Fruit fly (Drosophila melanogaster) whole organism, embryonic: ENCODE results near the gene mtsh.

Experiments used
- Asciz ChIP-seq: fragments of 200-800 bp; sonication (Bioruptor generic); optimal IDR thresholded peaks from 2 replicates; lab custom pipeline; 2017; ENCODE audit warnings: missing biosample characterization, mild to moderate bottlenecking, missing genetic modification characterization, missing genetic modification reagents
- Blimp-1 ChIP-seq: fragments of 200-800 bp; sonication (Bioruptor generic); optimal IDR thresholded peaks from 3 replicates; lab custom pipeline; 2018; ENCODE audit warnings: missing biosample characterization, missing genetic modification characterization, mild to moderate bottlenecking, moderate library complexity, missing genetic modification reagents
- CG11723 ChIP-seq: fragments of 200-800 bp; sonication (Bioruptor generic); optimal IDR thresholded peaks from 2 replicates; lab custom pipeline; 2017; ENCODE audit warnings: missing biosample characterization, mild to moderate bottlenecking, missing genetic modification characterization
- CG12769 ChIP-seq: fragments of 200-800 bp; sonication (Bioruptor generic); optimal IDR thresholded peaks from 2 replicates; lab custom pipeline; 2019; ENCODE audit warnings: missing biosample characterization, mild to moderate bottlenecking, missing genetic modification characterization, moderate library complexity
- CG14014 ChIP-seq: fragments of 200-800 bp; sonication (Bioruptor generic); IDR thresholded peaks from 2 replicates; pipeline ENCODE4 v1.3.6; 2022; ENCODE audit warnings: missing biosample characterization, missing genetic modification characterization
- CG2120 ChIP-seq: fragments of 200-800 bp; sonication (Bioruptor generic); optimal IDR thresholded peaks from 3 replicates; lab custom pipeline; 2016; ENCODE audit warnings: missing biosample characterization, missing genetic modification characterization
- CG4328 ChIP-seq: fragments of 200-800 bp; sonication (Bioruptor generic); optimal IDR thresholded peaks from 3 replicates; lab custom pipeline; 2017; ENCODE audit warnings: missing biosample characterization, missing genetic modification reagents, missing genetic modification characterization
- CG4424 ChIP-seq: fragments of 200-800 bp; sonication (Bioruptor generic); optimal IDR thresholded peaks from 3 replicates; lab custom pipeline; 2016; ENCODE audit warnings: missing biosample characterization, missing genetic modification characterization
- CG4820 ChIP-seq: fragments of 200-800 bp; sonication (Bioruptor generic); optimal IDR thresholded peaks from 3 replicates; lab custom pipeline; 2016; ENCODE audit warnings: missing biosample characterization, missing genetic modification characterization
- CG7987 ChIP-seq: fragments of 200-800 bp; sonication (Bioruptor generic); optimal IDR thresholded peaks from 2 replicates; lab custom pipeline; 2018; ENCODE audit warnings: missing biosample characterization, mild to moderate bottlenecking, missing genetic modification characterization, moderate library complexity
- CG8359 ChIP-seq: fragments of 200-800 bp; sonication (Bioruptor generic); optimal IDR thresholded peaks from 2 replicates; lab custom pipeline; 2017; ENCODE audit warnings: missing biosample characterization, mild to moderate bottlenecking, missing genetic modification characterization, borderline replicate concordance
- CG8944 ChIP-seq: fragments of 200-800 bp; sonication (Bioruptor generic); optimal IDR thresholded peaks from 3 replicates; lab custom pipeline; 2016; ENCODE audit warnings: missing biosample characterization, missing genetic modification characterization
- CG9817 ChIP-seq: fragments of 200-800 bp; sonication (Bioruptor generic); optimal IDR thresholded peaks from 2 replicates; lab custom pipeline; 2018; ENCODE audit warnings: missing biosample characterization, mild to moderate bottlenecking, missing genetic modification characterization, moderate library complexity
- CkIIα-i1 ChIP-seq: fragments of 200-800 bp; sonication (Bioruptor generic); IDR thresholded peaks from 2 replicates; pipeline ENCODE4 v1.3.6; 2022; ENCODE audit warnings: missing biosample characterization, missing genetic modification characterization
- Dad ChIP-seq: fragments of 200-800 bp; sonication (Bioruptor generic); optimal IDR thresholded peaks from 3 replicates; lab custom pipeline; 2016; ENCODE audit warnings: missing biosample characterization, missing genetic modification characterization
- Dek ChIP-seq: fragments of 200-800 bp; sonication (Bioruptor generic); optimal IDR thresholded peaks from 3 replicates; lab custom pipeline; 2019; ENCODE audit warnings: missing biosample characterization, mild to moderate bottlenecking, missing genetic modification characterization, moderate library complexity
- Eip74EF ChIP-seq, 2 experiments: fragments of 200-800 bp in 1 of 2; fragments of >200 bp in 1 of 2; sonication (Bioruptor generic) in 1 of 2; optimal IDR thresholded peaks; 2 replicates each; lab custom pipeline; 2017 to 2019; ENCODE audit warnings: missing biosample characterization in 2 of 2, missing genetic modification characterization in 2 of 2, mild to moderate bottlenecking in 1 of 2, moderate library complexity in 1 of 2
- Fer2 ChIP-seq: fragments of 200-800 bp; sonication (Bioruptor generic); optimal IDR thresholded peaks from 2 replicates; lab custom pipeline; 2018; ENCODE audit warnings: missing biosample characterization, mild to moderate bottlenecking, missing genetic modification characterization, moderate library complexity
- H2.0 ChIP-seq: fragments of 200-800 bp; sonication (Bioruptor generic); IDR thresholded peaks from 2 replicates; pipeline ENCODE4 v1.3.6; 2022; ENCODE audit warnings: missing biosample characterization, missing genetic modification characterization
- HLH3B ChIP-seq: fragments of 200-800 bp; sonication (Bioruptor generic); IDR thresholded peaks from 2 replicates; pipeline ENCODE4 v1.3.6; 2022; ENCODE audit warnings: missing biosample characterization, missing genetic modification characterization
- Hand ChIP-seq: fragments of 200-800 bp; sonication (Bioruptor generic); optimal IDR thresholded peaks from 2 replicates; lab custom pipeline; 2017; ENCODE audit warnings: mild to moderate bottlenecking, missing biosample characterization, missing genetic modification reagents, missing genetic modification characterization
- Hr39 ChIP-seq: fragments of >200 bp; optimal IDR thresholded peaks from 2 replicates; lab custom pipeline; 2017
- Hr51 ChIP-seq, 2 experiments: fragments of 200-800 bp; sonication (Bioruptor generic); optimal IDR thresholded peaks; 2 replicates in 1 of 2; 3 replicates in 1 of 2; lab custom pipeline; 2016 to 2018; ENCODE audit warnings: missing biosample characterization in 2 of 2, missing genetic modification characterization in 2 of 2, mild to moderate bottlenecking in 1 of 2, moderate library complexity in 1 of 2
- Hr78 ChIP-seq, 2 experiments: fragments of 200-800 bp in 1 of 2; fragments of >200 bp in 1 of 2; sonication (Bioruptor generic) in 1 of 2; optimal IDR thresholded peaks; 2 replicates each; lab custom pipeline; 2017 to 2019; ENCODE audit warnings: missing biosample characterization in 2 of 2, missing genetic modification characterization in 2 of 2, mild to moderate bottlenecking in 1 of 2, moderate library complexity in 1 of 2
- Lpt ChIP-seq: fragments of >200 bp; optimal IDR thresholded peaks from 2 replicates; lab custom pipeline; 2018; ENCODE audit warnings: missing biosample characterization, missing genetic modification characterization
- Med ChIP-seq: fragments of 200-800 bp; sonication (Bioruptor generic); peaks from one replicate; lab custom pipeline; 2016; ENCODE audit warnings: missing biosample characterization, missing genetic modification characterization, mild to moderate bottlenecking, inconsistent platforms, moderate library complexity
- NC2α ChIP-seq: fragments of 200-800 bp; sonication (Bioruptor generic); optimal IDR thresholded peaks from 2 replicates; lab custom pipeline; 2016; ENCODE audit warnings: missing biosample characterization, missing genetic modification characterization
- NFAT ChIP-seq: fragments of 200-800 bp; sonication (Bioruptor generic); IDR thresholded peaks from 2 replicates; pipeline ENCODE4 v1.3.6; 2022; ENCODE audit warnings: missing biosample characterization, missing genetic modification characterization
- NfI ChIP-seq: fragments of 200-800 bp; sonication (Bioruptor generic); optimal IDR thresholded peaks from 3 replicates; lab custom pipeline; 2018; ENCODE audit warnings: missing biosample characterization, mild to moderate bottlenecking, missing genetic modification characterization, moderate library complexity
- Ptx1 ChIP-seq: fragments of 200-800 bp; sonication (Bioruptor generic); IDR thresholded peaks from 2 replicates; pipeline ENCODE4 v1.3.6; 2022; ENCODE audit warnings: missing biosample characterization, missing genetic modification characterization
- Spps ChIP-seq: fragments of 200-800 bp; sonication (Bioruptor generic); optimal IDR thresholded peaks from 2 replicates; lab custom pipeline; 2018; ENCODE audit warnings: missing biosample characterization, mild to moderate bottlenecking, missing genetic modification characterization
- Taf1 ChIP-seq: fragments of 200-800 bp; sonication (Bioruptor generic); IDR thresholded peaks from 2 replicates; pipeline ENCODE4 v1.3.6; 2022; ENCODE audit warnings: missing biosample characterization, missing genetic modification characterization
- ab ChIP-seq: fragments of 200-800 bp; sonication (Bioruptor generic); optimal IDR thresholded peaks from 2 replicates; lab custom pipeline; 2016; ENCODE audit warnings: missing biosample characterization, missing genetic modification characterization
- cad ChIP-seq: fragments of >200 bp; optimal IDR thresholded peaks from 2 replicates; lab custom pipeline; 2017; ENCODE audit warnings: missing biosample characterization, missing genetic modification characterization
- croc ChIP-seq: fragments of 200-800 bp; sonication (Bioruptor generic); conservative IDR thresholded peaks from 3 replicates; pipeline ENCODE4 v1.3.6; 2022; ENCODE audit warnings: missing biosample characterization, missing genetic modification characterization
- cwo ChIP-seq: fragments of 200-800 bp; sonication (Bioruptor generic); optimal IDR thresholded peaks from 3 replicates; lab custom pipeline; 2017; ENCODE audit warnings: missing biosample characterization, missing genetic modification characterization, mild to moderate bottlenecking, moderate library complexity, missing genetic modification reagents
- dati ChIP-seq: fragments of 200-800 bp; sonication (Bioruptor generic); IDR thresholded peaks from 2 replicates; pipeline ENCODE4 v1.3.6; 2022; ENCODE audit warnings: missing biosample characterization, missing genetic modification characterization
- esg ChIP-seq: fragments of 200-800 bp; sonication (Bioruptor generic); conservative IDR thresholded peaks from 2 replicates; pipeline ENCODE4 v1.3.6; 2022; ENCODE audit warnings: missing biosample characterization, missing genetic modification characterization
- eve ChIP-seq, 2 experiments: fragments of >200 bp; optimal IDR thresholded peaks; 2 replicates each; lab custom pipeline; 2017; ENCODE audit warnings: missing biosample characterization in 2 of 2, missing genetic modification characterization in 2 of 2
- fd3F ChIP-seq: fragments of 200-800 bp; sonication (Bioruptor generic); optimal IDR thresholded peaks from 2 replicates; lab custom pipeline; 2018; ENCODE audit warnings: missing biosample characterization, mild to moderate bottlenecking, missing genetic modification characterization, moderate library complexity
- fd64A ChIP-seq: fragments of 200-800 bp; sonication (Bioruptor generic); optimal IDR thresholded peaks from 3 replicates; lab custom pipeline; 2018; ENCODE audit warnings: missing biosample characterization, mild to moderate bottlenecking, missing genetic modification characterization
- grn ChIP-seq: fragments of 200-800 bp; sonication (Bioruptor generic); optimal IDR thresholded peaks from 3 replicates; lab custom pipeline; 2017; ENCODE audit warnings: missing biosample characterization, missing genetic modification characterization
- h ChIP-seq: fragments of >200 bp; optimal IDR thresholded peaks from 2 replicates; lab custom pipeline; 2017
- kni ChIP-seq: fragments of 200-800 bp; sonication (Bioruptor generic); optimal IDR thresholded peaks from 3 replicates; lab custom pipeline; 2017; ENCODE audit warnings: mild to moderate bottlenecking, missing biosample characterization, missing genetic modification reagents, missing genetic modification characterization
- maf-S ChIP-seq: fragments of 200-800 bp; sonication (Bioruptor generic); optimal IDR thresholded peaks from 2 replicates; lab custom pipeline; 2016; ENCODE audit warnings: missing biosample characterization, missing genetic modification characterization
- odd ChIP-seq: fragments of 200-800 bp; sonication (Bioruptor generic); optimal IDR thresholded peaks from 2 replicates; lab custom pipeline; 2017; ENCODE audit warnings: missing biosample characterization, mild to moderate bottlenecking, missing genetic modification characterization
- tap ChIP-seq: fragments of 200-800 bp; optimal IDR thresholded peaks from 3 replicates; lab custom pipeline; 2019; ENCODE audit warnings: missing biosample characterization, mild to moderate bottlenecking, missing genetic modification characterization, moderate library complexity
- trem ChIP-seq: fragments of 200-800 bp; optimal IDR thresholded peaks from 3 replicates; lab custom pipeline; 2019; ENCODE audit warnings: missing biosample characterization, mild to moderate bottlenecking, missing genetic modification characterization, moderate library complexity
- zen ChIP-seq: fragments of 200-800 bp; sonication (Bioruptor generic); optimal IDR thresholded peaks from 3 replicates; lab custom pipeline; 2018; ENCODE audit warnings: missing biosample characterization, mild to moderate bottlenecking, missing genetic modification characterization, moderate library complexity

The mtsh gene

DNA sequence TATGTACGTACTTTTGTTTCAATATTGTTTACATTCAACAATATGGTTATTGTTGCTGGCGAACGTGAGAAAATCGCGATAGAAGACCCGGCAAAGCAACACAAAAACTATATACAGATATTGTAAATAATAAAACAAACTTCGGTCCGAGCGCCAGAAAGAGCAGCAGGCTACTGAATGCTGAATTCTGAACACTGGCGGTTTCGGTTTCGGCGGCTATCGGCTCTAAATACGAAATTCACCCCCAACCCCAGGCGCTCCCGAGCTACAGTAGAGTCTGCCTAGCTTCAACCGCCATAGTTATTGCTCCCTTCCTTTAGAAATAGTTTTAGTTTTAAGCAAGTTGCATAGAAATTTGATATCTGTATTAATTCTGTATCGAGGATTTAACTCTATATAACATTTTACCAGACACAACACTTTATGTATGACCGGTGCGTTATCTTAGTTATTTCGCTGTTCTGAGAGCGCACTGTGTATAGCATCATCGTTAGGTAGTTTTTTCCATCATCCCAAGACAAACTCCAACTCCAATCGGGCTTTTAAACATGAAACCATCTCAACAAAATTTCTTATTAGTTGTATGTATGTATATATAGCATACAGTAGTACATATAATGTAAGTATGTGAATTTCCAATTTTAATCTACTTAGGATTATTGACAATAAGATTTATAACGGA is 42.7 kb upstream of the mtsh start, which contains the start of gene CG7627 (continued):
- TF ChIP-seq Hr78 (GFP tag; optimal IDR thresholded peaks at IDR 0.05; lab: Kevin White, UChicago) = peak in 1 of 2 experiments; percentile 15
- TF ChIP-seq Eip74EF (GFP tag; optimal IDR thresholded peaks at IDR 0.05; lab: Kevin White, UChicago) = peak in 1 of 2 experiments; percentile 41
- TF ChIP-seq h (lab: Kevin White, UChicago) = no peak
- no peak for TF ChIP-seq fd64A (GFP tag; lab: Kevin White, UChicago)
- peak; percentile 25 for TF ChIP-seq trem (tag; lab: Kevin White, UChicago)
- peak; percentile 61 for TF ChIP-seq Dad (GFP tag; lab: Kevin White, UChicago)
- TF ChIP-seq Hr51 (GFP tag; optimal IDR thresholded peaks at IDR 0.05; lab: Kevin White, UChicago) = peak; percentile 21 to 77
- TF ChIP-seq CG8359 (GFP tag; lab: Kevin White, UChicago) = peak; percentile 39
- TF ChIP-seq tap (tag; lab: Kevin White, UChicago) = peak; percentile 57
- TF ChIP-seq CG8944 (GFP tag; lab: Kevin White, UChicago) = peak; percentile 75
- TF ChIP-seq esg = peak; percentile 77
- TF ChIP-seq NC2α (GFP tag; lab: Kevin White, UChicago) = peak; percentile 12
- TF ChIP-seq cwo = peak; percentile 83
- peak; percentile 81 for TF ChIP-seq HLH3B (GFP tag; lab: Robert Waterston, UW)
- TF ChIP-seq CG2120 (GFP tag; lab: Kevin White, UChicago) = peak; percentile 89
- TF ChIP-seq ab (GFP tag; lab: Kevin White, UChicago) = peak; percentile 72
- no peak for TF ChIP-seq kni (GFP tag; lab: Kevin White, UChicago)
- peak; percentile 74 for TF ChIP-seq CG9817 (tag; lab: Kevin White, UChicago)
- TF ChIP-seq odd (GFP tag; lab: Kevin White, UChicago) = peak; percentile 51
- peak; percentile 38 for TF ChIP-seq CG7987 (GFP tag; lab: Kevin White, UChicago)
- TF ChIP-seq Hr39 = no peak
- TF ChIP-seq grn (GFP tag; lab: Kevin White, UChicago) = peak; percentile 3
- peak; percentile 71 for TF ChIP-seq CG14014 (GFP tag; lab: Robert Waterston, UW)
- no peak for TF ChIP-seq Spps
- TF ChIP-seq croc = peak; percentile 69
- TF ChIP-seq CG12769 (tag; lab: Kevin White, UChicago) = peak; percentile 69
- peak; percentile 97 for TF ChIP-seq Med (GFP tag; lab: Kevin White, UChicago)
- peak; percentile 82 for TF ChIP-seq CG4424 (GFP tag; lab: Kevin White, UChicago)
- peak; percentile 66 for TF ChIP-seq Asciz (GFP tag; lab: Kevin White, UChicago)
- TF ChIP-seq Lpt = no peak
- peak; percentile 60 for TF ChIP-seq fd3F
- TF ChIP-seq NFAT (GFP tag; lab: Robert Waterston, UW) = peak; percentile 82
- peak; percentile 66 for TF ChIP-seq H2.0 (GFP tag; lab: Robert Waterston, UW)
- TF ChIP-seq Taf1 (GFP tag; lab: Robert Waterston, UW) = peak; percentile 69
- peak; percentile 83 for TF ChIP-seq Ptx1
- TF ChIP-seq Hand (GFP tag; lab: Kevin White, UChicago) = peak; percentile 62
- peak; percentile 50 for TF ChIP-seq CG11723 (GFP tag; lab: Kevin White, UChicago)
- peak; percentile 52 for TF ChIP-seq NfI (GFP tag; lab: Kevin White, UChicago)
- peak; percentile 11 for TF ChIP-seq zen (tag; lab: Kevin White, UChicago)
- 0 out of 2 replicates have a peak, but pooled peaks have one; percentile 37 for TF ChIP-seq CkIIα-i1 (GFP tag; lab: Robert Waterston, UW)
- TF ChIP-seq eve (GFP tag; optimal IDR thresholded peaks at IDR 0.05; lab: Kevin White, UChicago) = peak in 1 of 2 experiments; percentile 82
- no peak for TF ChIP-seq cad (GFP tag; lab: Kevin White, UChicago)
- TF ChIP-seq dati (GFP tag; lab: Robert Waterston, UW) = peak; percentile 61; the same call in 1 of the 2 replicates
- TF ChIP-seq Fer2 (tag; lab: Kevin White, UChicago) = peak; percentile 58
- TF ChIP-seq Dek (tag; lab: Kevin White, UChicago) = peak; percentile 65
- TF ChIP-seq CG4820 (GFP tag; lab: Kevin White, UChicago) = peak; percentile 72
- peak; percentile 66 for TF ChIP-seq Blimp-1 (GFP tag; lab: Kevin White, UChicago)
- peak; percentile 43 for TF ChIP-seq maf-S (GFP tag; lab: Kevin White, UChicago)
- TF ChIP-seq CG4328 (GFP tag; lab: Kevin White, UChicago) = peak; percentile 57
